Fruit fly (Drosophila melanogaster): ENCODE results near the gene pot.

dm6 chrX:11915154-11915593 lies 1.9 kb downstream of the pot start:
- TF ChIP-seq achi (GFP tag; optimal IDR thresholded peaks at IDR 0.05) (peak; percentile 86), Eip78C (GFP tag) (peak; percentile 94), CG8119 (GFP tag; IDR thresholded peaks at IDR 0.05) (peak; percentile 95), Eip75B (GFP tag; optimal IDR thresholded peaks at IDR 0.05) (peak; percentile 68), Sox102F (GFP tag; optimal IDR thresholded peaks at IDR 0.05) (peak; percentile 68), CG9139 (GFP tag; optimal IDR thresholded peaks at IDR 0.05) (peak; percentile 73), CG16779 (tag; optimal IDR thresholded peaks at IDR 0.05) (peak; percentile 78), salr (GFP tag; optimal IDR thresholded peaks at IDR 0.05) (peak; percentile 56 to 62), lz (GFP tag; optimal IDR thresholded peaks at IDR 0.05) (peak; percentile 75), CG6163 (GFP tag; IDR thresholded peaks at IDR 0.05) (peak; percentile 80)
